Fruit fly (Drosophila melanogaster) S2 (cell line): ENCODE measurements around the gene Gr77a.

Experiments used
- CG8478 ChIP-seq: fragments of >200 bp; optimal IDR thresholded peaks from 2 replicates; lab custom pipeline; 2018
- CTCF ChIP-seq, 2 experiments: fragments of >200 bp; optimal IDR thresholded peaks; 2 replicates each; lab custom pipeline; 2018

DNA sequence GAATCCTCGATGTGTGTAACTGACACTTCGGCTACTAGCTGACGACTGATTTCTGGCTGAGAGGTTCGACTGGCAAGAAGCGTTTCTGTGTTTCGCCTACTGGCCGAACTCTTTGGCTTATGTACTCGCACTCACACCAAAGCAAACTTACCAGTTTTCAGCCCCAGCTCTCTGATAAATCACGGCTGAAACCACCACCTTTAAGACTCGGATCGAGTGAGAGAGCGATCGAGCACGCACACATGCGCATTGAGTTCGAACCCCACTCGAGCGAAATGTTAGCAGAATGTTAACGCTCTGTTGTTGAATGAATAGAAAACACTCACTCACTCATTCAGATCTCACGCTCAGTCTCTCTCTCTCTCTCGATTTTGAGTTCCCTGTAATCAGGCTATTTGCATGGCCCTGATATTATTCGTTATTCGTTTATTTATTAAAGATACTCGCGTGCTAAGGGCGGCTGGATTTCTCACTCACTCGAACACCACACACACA, 43.9 kb downstream of the Gr77a start, which contains the start of gene kni:
- no peak for TF ChIP-seq CTCF (optimal IDR thresholded peaks at IDR 0.05; lab: Kevin White, UChicago)
- TF ChIP-seq CG8478, result no peak
